Worm (Caenorhabditis elegans): ENCODE data around the gene F55C5.17.

The F55C5.17 gene

ce11 chrV:12317894-12318553, 15.7 kb downstream of the F55C5.17 start, which contains the start of the genes R04F11.5 and R04F11.2:
R04F11.5 (minus strand) TSS chrV:12318019.
R04F11.2 (plus strand) TSS chrV:12318381.
- TF ChIP-seq nhr-25 (tag; optimal IDR thresholded peaks at IDR 0.05) (peak; percentile 80), ceh-82 (tag; optimal IDR thresholded peaks at IDR 0.05) (no peak), ceh-16 (tag; optimal IDR thresholded peaks at IDR 0.05) (peak; percentile 16), ama-1 (optimal IDR thresholded peaks at IDR 0.05) (peak; percentile 39), sma-9 (GFP tag; optimal IDR thresholded peaks at IDR 0.05) (peak; percentile 75), sma-9 (tag; optimal IDR thresholded peaks at IDR 0.05) (no peak), F13H6.1 (tag; optimal IDR thresholded peaks at IDR 0.05) (no peak), lsy-2 (tag; optimal IDR thresholded peaks at IDR 0.05) (peak; percentile 95 to 99), alr-1 (tag; optimal IDR thresholded peaks at IDR 0.05) (no peak), mab-5 (tag; optimal IDR thresholded peaks at IDR 0.05) (peak; percentile 55), nhr-129 (tag; optimal IDR thresholded peaks at IDR 0.05) (peak; percentile 83), crh-2 (tag; optimal IDR thresholded peaks at IDR 0.05) (peak; percentile 88), fos-1 (tag; optimal IDR thresholded peaks at IDR 0.05) (peak; percentile 72), unc-39 (tag; optimal IDR thresholded peaks at IDR 0.05) (no peak), mbf-1 (tag; optimal IDR thresholded peaks at IDR 0.05) (no peak), nhr-6 (tag; optimal IDR thresholded peaks at IDR 0.05) (no peak), ztf-11 (tag; optimal IDR thresholded peaks at IDR 0.05) (no peak), blmp-1 (tag; optimal IDR thresholded peaks at IDR 0.05; ENCODE audit: insufficient read depth) (no peak), lin-13 (GFP tag; optimal IDR thresholded peaks at IDR 0.05) (peak; percentile 81), nhr-23 (tag; optimal IDR thresholded peaks at IDR 0.05) (no peak), zag-1 (tag; optimal IDR thresholded peaks at IDR 0.05) (no peak), ztf-4 (tag; optimal IDR thresholded peaks at IDR 0.05) (peak; percentile 25), C34F6.9 (tag; optimal IDR thresholded peaks at IDR 0.05) (peak; percentile 94), skn-1 (tag; optimal IDR thresholded peaks at IDR 0.05) (no peak), snpc-4 (tag; optimal IDR thresholded peaks at IDR 0.05) (peak; percentile 27), sma-3 (GFP tag; optimal IDR thresholded peaks at IDR 0.05) (peak; percentile 71), ztf-1 (GFP tag; conservative IDR thresholded peaks at IDR 0.05) (no peak), nhr-10 (tag; optimal IDR thresholded peaks at IDR 0.05) (no peak), nhr-77 (tag; optimal IDR thresholded peaks at IDR 0.05) (peak; percentile 24), lin-39 (tag; optimal IDR thresholded peaks at IDR 0.05) (no peak), gmeb-1 (tag; optimal IDR thresholded peaks at IDR 0.05) (peak; percentile 83), lin-11 (tag; optimal IDR thresholded peaks at IDR 0.05) (peak; percentile 58), ZK546.5 (tag; optimal IDR thresholded peaks at IDR 0.05) (peak; percentile 23), aly-2 (tag; optimal IDR thresholded peaks at IDR 0.05) (no peak), unc-55 (GFP tag; optimal IDR thresholded peaks at IDR 0.05) (peak; percentile 95), Y55F3AM.14 (GFP tag; optimal IDR thresholded peaks at IDR 0.05) (no peak), nhr-237 (tag; optimal IDR thresholded peaks at IDR 0.05) (no peak), unc-62 (GFP tag; optimal IDR thresholded peaks at IDR 0.05) (no peak), egl-27 (tag; optimal IDR thresholded peaks at IDR 0.05) (no peak), sem-4 (tag; optimal IDR thresholded peaks at IDR 0.05) (peak; percentile 68), nhr-21 (tag; optimal IDR thresholded peaks at IDR 0.05) (peak; percentile 72)

ce11 chrV:12320274-12320839, 18.0 kb downstream of the F55C5.17 start:
- TF ChIP-seq ceh-82 (tag; optimal IDR thresholded peaks at IDR 0.05) (no peak), sma-9 (GFP tag; optimal IDR thresholded peaks at IDR 0.05) (peak; percentile 26), sma-9 (tag; optimal IDR thresholded peaks at IDR 0.05) (no peak), nhr-23 (tag; optimal IDR thresholded peaks at IDR 0.05) (no peak), nhr-25 (tag; optimal IDR thresholded peaks at IDR 0.05) (no peak), aly-2 (tag; optimal IDR thresholded peaks at IDR 0.05) (no peak), nhr-10 (tag; optimal IDR thresholded peaks at IDR 0.05) (no peak), ZK546.5 (tag; optimal IDR thresholded peaks at IDR 0.05) (no peak), R02D3.7 (tag; optimal IDR thresholded peaks at IDR 0.05) (no peak), nhr-21 (tag; optimal IDR thresholded peaks at IDR 0.05) (peak; percentile 15), lsy-2 (tag; optimal IDR thresholded peaks at IDR 0.05) (peak in 1 of 2 experiments; percentile 18), elt-3 (tag; optimal IDR thresholded peaks at IDR 0.05) (no peak), mbf-1 (tag; optimal IDR thresholded peaks at IDR 0.05) (no peak)

Measured in whole organism, L2 larva.